Fruit fly (Drosophila melanogaster): Measurements from ENCODE around the gene Sfp38D.

DNA sequence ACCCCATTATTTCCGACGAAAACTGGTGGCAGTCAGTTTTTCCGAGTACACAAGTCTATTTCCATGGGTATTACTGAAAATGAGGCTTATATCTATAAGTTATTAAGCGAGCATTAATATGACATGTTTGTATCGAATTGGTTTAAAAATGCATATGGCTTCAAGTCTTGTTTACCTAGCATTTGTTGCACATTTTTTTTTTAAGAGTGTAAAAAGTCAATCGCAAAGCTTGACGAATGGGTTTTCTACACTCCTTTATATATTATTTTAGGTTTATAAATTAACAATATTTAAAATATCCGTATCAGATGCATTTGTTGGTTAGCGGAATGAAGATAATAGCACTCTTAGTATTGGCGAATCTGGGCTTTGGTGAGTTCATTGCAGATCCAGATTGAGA is 896 bp upstream of the Sfp38D start, which contains the start of gene CG31680:
- TF ChIP-seq Hr39 (GFP tag; optimal IDR thresholded peaks at IDR 0.05) (no peak), CG10669 (GFP tag; optimal IDR thresholded peaks at IDR 0.05) (no peak), svp (GFP tag) (no peak), acj6 (GFP tag; optimal IDR thresholded peaks at IDR 0.05) (no peak), Gug (GFP tag; IDR thresholded peaks at IDR 0.05) (no peak), Blimp-1 (GFP tag; optimal IDR thresholded peaks at IDR 0.05) (no peak), OdsH (GFP tag; optimal IDR thresholded peaks at IDR 0.05) (no peak), CG16779 (tag; optimal IDR thresholded peaks at IDR 0.05) (no peak), CG9139 (GFP tag; optimal IDR thresholded peaks at IDR 0.05) (no peak), Ets96B (tag; optimal IDR thresholded peaks at IDR 0.05) (no peak)
